Worm (Caenorhabditis elegans) whole organism, young adult: ENCODE data around the gene mrpl-39.

ENCODE experiments used
- B0019.2 ChIP-seq: fragments of 200-800 bp; sonication (Bioruptor generic); conservative IDR thresholded peaks from 2 replicates; pipeline ENCODE4 v1.3.6; 2022; ENCODE audit warnings: missing genetic modification reagents, missing genetic modification characterization, missing compliant biosample characterization
- B0035.1 ChIP-seq: sonication (generic microtip); optimal IDR thresholded peaks from 2 replicates; lab custom pipeline; 2016; ENCODE audit warnings: missing genetic modification characterization, mild to moderate bottlenecking, missing compliant biosample characterization, missing genotype, missing genetic modification reagents
- B0336.3 ChIP-seq: fragments of 200-800 bp; sonication (Bioruptor generic); IDR thresholded peaks from 2 replicates; pipeline ENCODE4 v1.3.6; 2022; ENCODE audit warnings: missing genetic modification characterization, missing compliant biosample characterization
- C06A6.2 ChIP-seq: fragments of 200-800 bp; sonication (Bioruptor generic); conservative IDR thresholded peaks from 2 replicates; pipeline ENCODE4 v1.3.6; 2022; ENCODE audit warnings: missing genetic modification characterization, missing compliant biosample characterization
- D2030.7 ChIP-seq: fragments of 200-800 bp; sonication (Bioruptor generic); IDR thresholded peaks from 2 replicates; pipeline ENCODE4 v1.3.6; 2022; ENCODE audit warnings: missing genetic modification reagents, missing genetic modification characterization, missing compliant biosample characterization
- F23B12.7 ChIP-seq: sonication (generic microtip); optimal IDR thresholded peaks from 2 replicates; lab custom pipeline; 2017; ENCODE audit warnings: missing genetic modification characterization, mild to moderate bottlenecking, missing compliant biosample characterization, antibody characterized with exemption, moderate library complexity; ENCODE audit not compliant: insufficient read depth
- F49E8.2 ChIP-seq: sonication (generic microtip); optimal IDR thresholded peaks from 3 replicates; lab custom pipeline; 2017; ENCODE audit warnings: missing genetic modification characterization, mild to moderate bottlenecking, missing compliant biosample characterization, antibody characterized with exemption, moderate library complexity; ENCODE audit not compliant: insufficient read depth
- F55B11.4 ChIP-seq: sonication (generic microtip); optimal IDR thresholded peaks from 2 replicates; lab custom pipeline; 2016; ENCODE audit warnings: missing compliant biosample characterization, missing genetic modification characterization, borderline replicate concordance; ENCODE audit not compliant: insufficient read depth
- F57A8.1 ChIP-seq: fragments of 200-800 bp; sonication (Bioruptor generic); optimal IDR thresholded peaks from 2 replicates; lab custom pipeline; 2018; ENCODE audit warnings: mild to moderate bottlenecking, missing genetic modification characterization, moderate library complexity, missing compliant biosample characterization
- K11D2.4 ChIP-seq: fragments of 200-800 bp; sonication (Bioruptor generic); IDR thresholded peaks from 2 replicates; pipeline ENCODE4 v1.3.6; 2022; ENCODE audit warnings: missing genetic modification reagents, missing genetic modification characterization, missing compliant biosample characterization
- K12H6.12 ChIP-seq: fragments of 200-800 bp; sonication (Bioruptor generic); optimal IDR thresholded peaks from 2 replicates; lab custom pipeline; 2018; ENCODE audit warnings: mild to moderate bottlenecking, missing genetic modification characterization, missing compliant biosample characterization
- T07F8.4 ChIP-seq: sonication (generic microtip); optimal IDR thresholded peaks from 2 replicates; lab custom pipeline; 2016; ENCODE audit warnings: mild to moderate bottlenecking, missing genetic modification characterization, moderate library complexity, missing compliant biosample characterization
- Y67H2A.10 ChIP-seq: fragments of 200-800 bp; sonication (Bioruptor generic); conservative IDR thresholded peaks from 2 replicates; pipeline ENCODE4 v1.3.6; 2022; ENCODE audit warnings: missing genetic modification reagents, missing genetic modification characterization, missing compliant biosample characterization
- ZK185.1 ChIP-seq: sonication (generic microtip); optimal IDR thresholded peaks from 2 replicates; lab custom pipeline; 2016; ENCODE audit warnings: mild to moderate bottlenecking, missing genetic modification characterization, missing compliant biosample characterization; ENCODE audit not compliant: poor library complexity, severe bottlenecking
- aptf-3 ChIP-seq: fragments of 200-800 bp; sonication (Bioruptor generic); IDR thresholded peaks from 2 replicates; pipeline ENCODE4 v1.3.6; 2022; ENCODE audit warnings: missing genetic modification characterization, missing compliant biosample characterization
- attf-5 ChIP-seq: fragments of 200-800 bp; sonication (Bioruptor generic); optimal IDR thresholded peaks from 2 replicates; lab custom pipeline; 2018; ENCODE audit warnings: mild to moderate bottlenecking, missing genetic modification characterization, missing compliant biosample characterization
- attf-6 ChIP-seq: fragments of 200-800 bp; sonication (Bioruptor generic); IDR thresholded peaks from 2 replicates; pipeline ENCODE4 v1.3.6; 2022; ENCODE audit warnings: missing genetic modification reagents, missing genetic modification characterization, missing compliant biosample characterization
- ceh-100 ChIP-seq: fragments of 200-800 bp; sonication (Bioruptor generic); IDR thresholded peaks from 2 replicates; pipeline ENCODE4 v1.3.6; 2022; ENCODE audit warnings: missing genetic modification reagents, missing genetic modification characterization, missing compliant biosample characterization
- ceh-27 ChIP-seq: fragments of 200-800 bp; sonication (Bioruptor generic); optimal IDR thresholded peaks from 2 replicates; lab custom pipeline; 2018; ENCODE audit warnings: mild to moderate bottlenecking, missing genetic modification characterization, moderate library complexity, missing compliant biosample characterization
- ceh-58 ChIP-seq: fragments of 200-800 bp; sonication (Bioruptor generic); IDR thresholded peaks from 2 replicates; pipeline ENCODE4 v1.3.6; 2022; ENCODE audit warnings: missing genetic modification characterization, missing compliant biosample characterization
- ceh-79 ChIP-seq: sonication (generic microtip); optimal IDR thresholded peaks from 2 replicates; lab custom pipeline; 2017; ENCODE audit warnings: mild to moderate bottlenecking, missing genetic modification characterization, missing compliant biosample characterization
- egl-18 ChIP-seq: fragments of 200-800 bp; sonication (Bioruptor generic); IDR thresholded peaks from 2 replicates; pipeline ENCODE4 v1.3.6; 2022; ENCODE audit warnings: missing genetic modification reagents, missing genetic modification characterization, missing compliant biosample characterization
- gei-17 ChIP-seq: fragments of 200-800 bp; sonication (Bioruptor generic); optimal IDR thresholded peaks from 2 replicates; lab custom pipeline; 2018; ENCODE audit warnings: mild to moderate bottlenecking, missing genetic modification characterization, missing compliant biosample characterization
- him-1 ChIP-seq: sonication (generic microtip); optimal IDR thresholded peaks from 2 replicates; lab custom pipeline; 2016; ENCODE audit warnings: missing genotype, missing genetic modification reagents, missing genetic modification characterization, missing compliant biosample characterization
- hmg-20 ChIP-seq: fragments of 200-800 bp; sonication (Bioruptor generic); IDR thresholded peaks from 2 replicates; pipeline ENCODE4 v1.3.6; 2022; ENCODE audit warnings: missing genetic modification reagents, missing genetic modification characterization, missing compliant biosample characterization
- hrde-1 ChIP-seq: sonication (generic microtip); optimal IDR thresholded peaks from 2 replicates; lab custom pipeline; 2016; ENCODE audit warnings: missing genetic modification characterization, mild to moderate bottlenecking, missing compliant biosample characterization, moderate library complexity, missing genotype, missing genetic modification reagents, borderline replicate concordance
- hsf-1 ChIP-seq: fragments of 200-800 bp; sonication (Bioruptor generic); IDR thresholded peaks from 2 replicates; pipeline ENCODE4 v1.3.6; 2022; ENCODE audit warnings: missing genetic modification reagents, missing genetic modification characterization, missing compliant biosample characterization
- let-526 ChIP-seq: fragments of 200-800 bp; sonication (Bioruptor generic); IDR thresholded peaks from 2 replicates; pipeline ENCODE4 v1.3.6; 2022; ENCODE audit warnings: missing genetic modification reagents, missing genetic modification characterization, missing compliant biosample characterization
- let-607 ChIP-seq, 2 experiments: fragments of 200-800 bp in 1 of 2; sonication (Bioruptor generic) in 1 of 2; sonication (generic microtip) in 1 of 2; optimal IDR thresholded peaks; 2 replicates each; lab custom pipeline; 2016 to 2018; ENCODE audit warnings: mild to moderate bottlenecking in 2 of 2, missing compliant biosample characterization in 2 of 2, missing genetic modification characterization in 2 of 2, moderate library complexity in 2 of 2, missing genotype in 1 of 2
- lin-26 ChIP-seq: fragments of 200-800 bp; sonication (Bioruptor generic); IDR thresholded peaks from 2 replicates; pipeline ENCODE4 v1.3.6; 2022; ENCODE audit warnings: missing genetic modification reagents, missing genetic modification characterization, missing compliant biosample characterization
- lin-40 ChIP-seq: sonication (generic microtip); optimal IDR thresholded peaks from 2 replicates; lab custom pipeline; 2016; ENCODE audit warnings: missing genetic modification characterization, mild to moderate bottlenecking, missing compliant biosample characterization, missing genotype, missing genetic modification reagents
- lsl-1 ChIP-seq: fragments of 200-800 bp; sonication (Bioruptor generic); optimal IDR thresholded peaks from 2 replicates; lab custom pipeline; 2018; ENCODE audit warnings: mild to moderate bottlenecking, missing genetic modification characterization, moderate library complexity, missing compliant biosample characterization
- lsy-27 ChIP-seq: sonication (generic microtip); optimal IDR thresholded peaks from 2 replicates; lab custom pipeline; 2017; ENCODE audit warnings: missing genetic modification characterization, mild to moderate bottlenecking, missing compliant biosample characterization, antibody characterized with exemption, missing genotype, borderline replicate concordance; ENCODE audit not compliant: insufficient read depth
- madf-3 ChIP-seq: fragments of 200-800 bp; sonication (Bioruptor generic); IDR thresholded peaks from 2 replicates; pipeline ENCODE4 v1.3.6; 2022; ENCODE audit warnings: missing genetic modification reagents, missing genetic modification characterization, missing compliant biosample characterization
- madf-6 ChIP-seq: fragments of 200-800 bp; sonication (Bioruptor generic); IDR thresholded peaks from 2 replicates; pipeline ENCODE4 v1.3.6; 2022; ENCODE audit warnings: missing genetic modification reagents, missing genetic modification characterization, missing compliant biosample characterization
- nfya-1 ChIP-seq: sonication (generic microtip); optimal IDR thresholded peaks from 2 replicates; lab custom pipeline; 2017; ENCODE audit warnings: antibody characterized with exemption, missing compliant biosample characterization, missing genetic modification characterization, borderline replicate concordance; ENCODE audit not compliant: insufficient read depth
- nhr-80 ChIP-seq: sonication (generic microtip); optimal IDR thresholded peaks from 2 replicates; lab custom pipeline; 2016; ENCODE audit warnings: missing genetic modification characterization, missing compliant biosample characterization
- pha-4 ChIP-seq: fragments of 150-350 bp; sonication (generic microtip); optimal IDR thresholded peaks from 2 replicates; lab custom pipeline; 2014; ENCODE audit warnings: missing biosample characterization, missing genetic modification reagents, missing genetic modification characterization
- rcor-1 ChIP-seq: fragments of 200-800 bp; sonication (Bioruptor generic); IDR thresholded peaks from 2 replicates; pipeline ENCODE4 v1.3.6; 2022; ENCODE audit warnings: missing genetic modification reagents, missing genetic modification characterization, missing compliant biosample characterization
- sdz-38 ChIP-seq: sonication (generic microtip); optimal IDR thresholded peaks from 2 replicates; lab custom pipeline; 2016; ENCODE audit warnings: missing genotype, missing genetic modification characterization, missing compliant biosample characterization
- snpc-3.4 ChIP-seq: sonication (generic microtip); optimal IDR thresholded peaks from 2 replicates; lab custom pipeline; 2017; ENCODE audit warnings: missing genetic modification characterization, mild to moderate bottlenecking, missing compliant biosample characterization, antibody characterized with exemption, moderate library complexity, missing genotype, missing genetic modification reagents
- tlf-1 ChIP-seq: fragments of 200-800 bp; sonication (Bioruptor generic); optimal IDR thresholded peaks from 2 replicates; lab custom pipeline; 2018; ENCODE audit warnings: mild to moderate bottlenecking, missing genetic modification characterization, missing compliant biosample characterization
- zfh-2 ChIP-seq: fragments of 200-800 bp; sonication (Bioruptor generic); conservative IDR thresholded peaks from 2 replicates; pipeline ENCODE4 v1.3.6; 2022; ENCODE audit warnings: missing genetic modification reagents, missing genetic modification characterization, missing compliant biosample characterization
- zim-3 ChIP-seq: sonication (generic microtip); optimal IDR thresholded peaks from 2 replicates; lab custom pipeline; 2017; ENCODE audit warnings: mild to moderate bottlenecking, missing genetic modification characterization, moderate library complexity, missing compliant biosample characterization
- ztf-22 ChIP-seq: fragments of 200-800 bp; sonication (Bioruptor generic); optimal IDR thresholded peaks from 2 replicates; lab custom pipeline; 2018; ENCODE audit warnings: mild to moderate bottlenecking, missing genetic modification characterization, moderate library complexity, missing compliant biosample characterization

The mrpl-39 gene

DNA sequence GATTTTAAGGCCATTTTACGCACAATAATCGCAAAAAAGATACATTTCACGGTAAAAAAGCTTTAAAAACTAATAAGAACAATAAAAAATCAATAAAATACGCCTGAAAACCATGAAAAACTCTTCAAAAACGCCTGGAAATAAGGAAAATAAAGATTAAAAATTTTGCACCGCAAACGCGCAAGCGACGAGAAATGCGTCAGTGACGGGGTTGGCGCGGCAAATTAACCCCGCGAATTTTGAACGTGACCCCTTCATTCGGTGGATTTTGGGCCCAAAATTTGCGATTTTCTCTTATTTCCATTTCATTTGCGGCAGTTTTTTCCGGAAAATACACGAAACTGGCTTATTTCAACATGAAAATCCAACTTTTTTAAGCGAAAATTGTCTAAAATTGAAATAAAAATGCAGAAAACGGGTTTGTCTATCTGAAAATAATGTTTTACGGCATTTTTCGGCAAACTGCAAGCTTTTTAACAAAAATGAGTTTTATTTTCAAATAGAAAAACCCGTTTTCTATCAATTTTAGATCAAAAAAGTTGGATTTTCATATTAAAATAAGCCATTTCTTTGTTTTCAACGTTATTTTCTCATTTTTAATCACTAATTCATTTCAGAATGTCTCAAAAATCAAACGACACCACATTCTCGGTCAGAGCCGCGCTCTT is 47.4 kb downstream of the mrpl-39 start, which contains the start of gene knl-3:
Gene knl-3, plus strand, starts transcription at position 618 of the 668 bp plus-strand sequence.
- TF ChIP-seq hsf-1 (GFP tag; lab: Robert Waterston, UW) (peak; percentile 87), ZK185.1 (tag; lab: Kevin White, UChicago) (no peak), F57A8.1 (GFP tag; lab: Kevin White, UChicago) (no peak), rcor-1 (GFP tag; lab: Robert Waterston, UW) (peak; percentile 95), zfh-2 (GFP tag; lab: Robert Waterston, UW) (peak; percentile 49; the same call in 1 of the 2 replicates), nhr-80 (tag; lab: Kevin White, UChicago) (peak; percentile 42), F49E8.2 (tag; lab: Kevin White, UChicago) (peak; percentile 79), ztf-22 (GFP tag; lab: Kevin White, UChicago) (no peak), Y67H2A.10 (GFP tag; lab: Robert Waterston, UW) (peak; percentile 75), zim-3 (tag; lab: Kevin White, UChicago) (no peak), C06A6.2 (GFP tag; lab: Robert Waterston, UW) (peak; percentile 64), attf-6 (GFP tag; lab: Robert Waterston, UW) (peak; percentile 84), madf-6 (GFP tag; lab: Robert Waterston, UW) (peak; percentile 98), B0019.2 (GFP tag; lab: Robert Waterston, UW) (peak; percentile 79), him-1 (tag; lab: Kevin White, UChicago) (peak; percentile 68), pha-4 (tag; lab: Kevin White, UChicago) (peak; percentile 65), attf-5 (GFP tag; lab: Kevin White, UChicago) (peak; percentile 96), ceh-79 (tag; lab: Kevin White, UChicago) (no peak), K12H6.12 (peak; percentile 76), nfya-1 (tag; lab: Kevin White, UChicago) (no peak), ceh-58 (GFP tag; lab: Robert Waterston, UW) (no peak), let-607 (tag; optimal IDR thresholded peaks at IDR 0.05; lab: Kevin White, UChicago) (peak; percentile 32 to 37), lin-26 (peak; percentile 64; the same call in 1 of the 2 replicates), let-526 (peak; percentile 41; the same call in 1 of the 2 replicates), ceh-100 (GFP tag; lab: Robert Waterston, UW) (peak; percentile 89), hmg-20 (peak; percentile 87), F55B11.4 (tag; lab: Kevin White, UChicago) (no peak), aptf-3 (GFP tag; lab: Robert Waterston, UW) (0 out of 2 replicates have a peak, but pooled peaks have one; percentile 47), lin-40 (tag; lab: Kevin White, UChicago) (peak; percentile 89), B0035.1 (tag; lab: Kevin White, UChicago) (peak; percentile 34), D2030.7 (GFP tag; lab: Robert Waterston, UW) (peak; percentile 95), K11D2.4 (GFP tag; lab: Robert Waterston, UW) (peak; percentile 88), madf-3 (GFP tag; lab: Robert Waterston, UW) (peak; percentile 97), hrde-1 (peak; percentile 34), T07F8.4 (tag; lab: Kevin White, UChicago) (no peak), egl-18 (GFP tag; lab: Robert Waterston, UW) (peak; percentile 60; the same call in 1 of the 2 replicates), B0336.3 (GFP tag; lab: Robert Waterston, UW) (peak; percentile 97), F23B12.7 (tag; lab: Kevin White, UChicago) (peak; percentile 96), ceh-27 (GFP tag; lab: Kevin White, UChicago) (peak; percentile 78), lsl-1 (GFP tag; lab: Kevin White, UChicago) (peak; percentile 85), lsy-27 (tag; lab: Kevin White, UChicago) (no peak), gei-17 (no peak), sdz-38 (tag; lab: Kevin White, UChicago) (no peak), snpc-3.4 (peak; percentile 96), tlf-1 (GFP tag; lab: Kevin White, UChicago) (peak; percentile 92)
